Worm (Caenorhabditis elegans) whole organism, L1 larva: Measurements from ENCODE around the gene bcl-7.

ENCODE experiments used
- C16A3.4 ChIP-seq: fragments of 150-350 bp; optimal IDR thresholded peaks from 2 replicates; lab custom pipeline; 2014; ENCODE audit warnings: missing biosample characterization, missing genetic modification characterization
- C34B4.2 ChIP-seq: sonication (generic microtip); optimal IDR thresholded peaks from 2 replicates; lab custom pipeline; 2017; ENCODE audit warnings: mild to moderate bottlenecking, missing genetic modification characterization, missing compliant biosample characterization
- F16B12.6 ChIP-seq: fragments of 150-350 bp; optimal IDR thresholded peaks from 2 replicates; lab custom pipeline; 2014; ENCODE audit warnings: missing biosample characterization, missing genetic modification characterization
- Y116A8C.19 ChIP-seq: sonication (generic microtip); optimal IDR thresholded peaks from 2 replicates; lab custom pipeline; 2016; ENCODE audit warnings: missing compliant biosample characterization, missing genetic modification characterization, borderline replicate concordance
- aha-1 ChIP-seq: fragments of 150-350 bp; optimal IDR thresholded peaks from 2 replicates; lab custom pipeline; 2014; ENCODE audit warnings: missing biosample characterization, missing genetic modification characterization
- ama-1 ChIP-seq: fragments of 150-350 bp; optimal IDR thresholded peaks from 2 replicates; lab custom pipeline; 2014
- blmp-1 ChIP-seq: fragments of 150-350 bp; optimal IDR thresholded peaks from 2 replicates; lab custom pipeline; 2014; ENCODE audit warnings: missing biosample characterization, missing genetic modification characterization
- ceh-82 ChIP-seq, 3 experiments: fragments of 150-350 bp in 1 of 3; sonication (generic microtip) in 2 of 3; optimal IDR thresholded peaks; 2 replicates each; lab custom pipeline; 2014 to 2017; ENCODE audit warnings: missing biosample characterization in 3 of 3, missing genetic modification characterization in 3 of 3
- ceh-90 ChIP-seq: sonication (generic microtip); optimal IDR thresholded peaks from 2 replicates; lab custom pipeline; 2016; ENCODE audit warnings: missing genetic modification characterization, missing compliant biosample characterization
- efl-1 ChIP-seq, 4 experiments: fragments of 150-350 bp; optimal IDR thresholded peaks in 3 of 4; peaks in 1 of 4; 1 replicate in 1 of 4; 2 replicates in 3 of 4; lab custom pipeline; 2014; ENCODE audit warnings: missing biosample characterization in 2 of 4, missing genetic modification characterization in 2 of 4, missing genetic modification reagents in 2 of 4
- egl-13 ChIP-seq: sonication (generic microtip); optimal IDR thresholded peaks from 2 replicates; lab custom pipeline; 2016; ENCODE audit warnings: missing genotype, missing genetic modification reagents, missing genetic modification characterization, missing compliant biosample characterization
- elt-2 ChIP-seq: sonication (generic microtip); optimal IDR thresholded peaks from 2 replicates; lab custom pipeline; 2016; ENCODE audit warnings: missing genetic modification characterization, mild to moderate bottlenecking, inconsistent platforms, missing compliant biosample characterization, missing genetic modification reagents
- fkh-10 ChIP-seq: sonication (generic microtip); optimal IDR thresholded peaks from 2 replicates; lab custom pipeline; 2017; ENCODE audit warnings: missing biosample characterization, missing genetic modification reagents, missing genetic modification characterization
- fkh-8 ChIP-seq: sonication (generic microtip); optimal IDR thresholded peaks from 2 replicates; lab custom pipeline; 2016; ENCODE audit warnings: mild to moderate bottlenecking, missing genetic modification characterization, missing compliant biosample characterization
- fos-1 ChIP-seq: fragments of 150-350 bp; optimal IDR thresholded peaks from 2 replicates; lab custom pipeline; 2014; ENCODE audit warnings: missing biosample characterization, missing genetic modification characterization
- grh-1 ChIP-seq: fragments of 200-800 bp; sonication (Bioruptor generic); IDR thresholded peaks from 2 replicates; pipeline ENCODE4 v1.3.6; 2022; ENCODE audit warnings: missing genetic modification reagents, missing genetic modification characterization, missing compliant biosample characterization
- hlh-17 ChIP-seq: fragments of 200-800 bp; sonication (Bioruptor generic); optimal IDR thresholded peaks from 2 replicates; lab custom pipeline; 2018; ENCODE audit warnings: missing genetic modification characterization, mild to moderate bottlenecking, missing compliant biosample characterization, moderate library complexity, borderline replicate concordance
- hpl-2 ChIP-seq: fragments of 150-350 bp; optimal IDR thresholded peaks from 2 replicates; lab custom pipeline; 2014; ENCODE audit warnings: missing biosample characterization, missing genetic modification reagents, missing genetic modification characterization
- irx-1 ChIP-seq: sonication (generic microtip); optimal IDR thresholded peaks from 2 replicates; lab custom pipeline; 2016; ENCODE audit warnings: missing genetic modification characterization, missing compliant biosample characterization
- isw-1 ChIP-seq: fragments of 200-800 bp; sonication (Bioruptor generic); IDR thresholded peaks from 2 replicates; pipeline ENCODE4 v1.3.6; 2022; ENCODE audit warnings: missing genetic modification characterization, missing compliant biosample characterization
- jun-1 ChIP-seq: fragments of 150-350 bp; optimal IDR thresholded peaks from 2 replicates; lab custom pipeline; 2014; ENCODE audit warnings: missing biosample characterization, missing genetic modification reagents, missing genetic modification characterization
- lin-13 ChIP-seq: fragments of 150-350 bp; optimal IDR thresholded peaks from 2 replicates; lab custom pipeline; 2014; ENCODE audit warnings: missing biosample characterization, missing genetic modification reagents, missing genetic modification characterization
- lin-35 ChIP-seq, 2 experiments: fragments of 150-350 bp; optimal IDR thresholded peaks; 2 replicates each; lab custom pipeline; 2014; ENCODE audit warnings: missing biosample characterization in 2 of 2, missing genetic modification characterization in 2 of 2, missing genetic modification reagents in 2 of 2
- lin-39 ChIP-seq: fragments of 150-350 bp; optimal IDR thresholded peaks from 2 replicates; lab custom pipeline; 2014; ENCODE audit warnings: missing biosample characterization, missing genetic modification reagents, missing genetic modification characterization
- lir-3 ChIP-seq: sonication (generic microtip); optimal IDR thresholded peaks from 2 replicates; lab custom pipeline; 2016; ENCODE audit warnings: mild to moderate bottlenecking, missing genetic modification characterization, moderate library complexity, missing compliant biosample characterization; ENCODE audit not compliant: poor library complexity
- mab-9 ChIP-seq: fragments of 200-800 bp; sonication (Bioruptor generic); IDR thresholded peaks from 2 replicates; pipeline ENCODE4 v1.3.6; 2022; ENCODE audit warnings: missing genetic modification reagents, missing genetic modification characterization, missing compliant biosample characterization
- mdl-1 ChIP-seq, 2 experiments: fragments of 150-350 bp; optimal IDR thresholded peaks; 2 replicates each; lab custom pipeline; 2014 to 2017; ENCODE audit warnings: missing biosample characterization in 2 of 2, missing genetic modification characterization in 2 of 2, inconsistent platforms in 1 of 2
- mef-2 ChIP-seq: fragments of 150-350 bp; optimal IDR thresholded peaks from 2 replicates; lab custom pipeline; 2014; ENCODE audit warnings: missing biosample characterization, missing genetic modification characterization
- mep-1 ChIP-seq: fragments of 150-350 bp; optimal IDR thresholded peaks from 2 replicates; lab custom pipeline; 2014; ENCODE audit warnings: missing biosample characterization, missing genetic modification characterization
- nhr-11 ChIP-seq: fragments of 150-350 bp; optimal IDR thresholded peaks from 2 replicates; lab custom pipeline; 2014; ENCODE audit warnings: missing biosample characterization, missing genetic modification characterization
- nhr-19 ChIP-seq: fragments of 200-800 bp; sonication (Bioruptor generic); conservative IDR thresholded peaks from 2 replicates; pipeline ENCODE4 v1.3.6; 2022; ENCODE audit warnings: missing genetic modification characterization, missing compliant biosample characterization
- nhr-20 ChIP-seq: sonication (generic microtip); optimal IDR thresholded peaks from 2 replicates; lab custom pipeline; 2016; ENCODE audit warnings: mild to moderate bottlenecking, missing genetic modification characterization, missing compliant biosample characterization
- nhr-47 ChIP-seq: sonication (generic microtip); optimal IDR thresholded peaks from 2 replicates; lab custom pipeline; 2016; ENCODE audit warnings: mild to moderate bottlenecking, missing genetic modification characterization, moderate library complexity, missing compliant biosample characterization
- nhr-71 ChIP-seq: sonication (generic microtip); optimal IDR thresholded peaks from 2 replicates; lab custom pipeline; 2016; ENCODE audit warnings: mild to moderate bottlenecking, missing genetic modification characterization, moderate library complexity, missing compliant biosample characterization
- nhr-76 ChIP-seq: sonication (generic microtip); optimal IDR thresholded peaks from 2 replicates; lab custom pipeline; 2017; ENCODE audit warnings: missing biosample characterization, missing genetic modification characterization
- nhr-77 ChIP-seq: fragments of 150-350 bp; optimal IDR thresholded peaks from 2 replicates; lab custom pipeline; 2014; ENCODE audit warnings: missing biosample characterization, missing genetic modification characterization
- nhr-84 ChIP-seq: sonication (generic microtip); optimal IDR thresholded peaks from 2 replicates; lab custom pipeline; 2017; ENCODE audit warnings: missing biosample characterization, missing genetic modification characterization
- pag-3 ChIP-seq: sonication (generic microtip); optimal IDR thresholded peaks from 2 replicates; lab custom pipeline; 2017; ENCODE audit warnings: missing genetic modification characterization, mild to moderate bottlenecking, missing compliant biosample characterization, antibody characterized with exemption, borderline replicate concordance; ENCODE audit not compliant: insufficient read depth
- pax-3 ChIP-seq: fragments of 200-800 bp; sonication (Bioruptor generic); optimal IDR thresholded peaks from 2 replicates; lab custom pipeline; 2018; ENCODE audit warnings: mild to moderate bottlenecking, missing genetic modification characterization, moderate library complexity, missing compliant biosample characterization
- skn-1 ChIP-seq: fragments of 150-350 bp; optimal IDR thresholded peaks from 2 replicates; lab custom pipeline; 2014; ENCODE audit warnings: missing biosample characterization, missing genetic modification characterization
- snpc-4 ChIP-seq: fragments of 150-350 bp; optimal IDR thresholded peaks from 2 replicates; lab custom pipeline; 2014; ENCODE audit warnings: missing biosample characterization, missing genetic modification characterization
- snu-23 ChIP-seq: sonication (generic microtip); optimal IDR thresholded peaks from 2 replicates; lab custom pipeline; 2016; ENCODE audit warnings: missing genetic modification characterization, missing compliant biosample characterization
- sox-4 ChIP-seq: sonication (generic microtip); optimal IDR thresholded peaks from 2 replicates; lab custom pipeline; 2016; ENCODE audit warnings: missing genetic modification characterization, missing compliant biosample characterization
- sptf-1 ChIP-seq: fragments of 150-350 bp; optimal IDR thresholded peaks from 2 replicates; lab custom pipeline; 2014; ENCODE audit warnings: missing biosample characterization, missing genetic modification characterization
- tbx-2 ChIP-seq: sonication (generic microtip); optimal IDR thresholded peaks from 2 replicates; lab custom pipeline; 2016; ENCODE audit warnings: missing genetic modification characterization, missing compliant biosample characterization
- unc-30 ChIP-seq: sonication (generic microtip); optimal IDR thresholded peaks from 2 replicates; lab custom pipeline; 2017; ENCODE audit warnings: missing biosample characterization, missing genetic modification characterization
- unc-86 ChIP-seq: sonication (generic microtip); optimal IDR thresholded peaks from 2 replicates; lab custom pipeline; 2016; ENCODE audit warnings: missing genetic modification characterization, missing compliant biosample characterization
- xbp-1 ChIP-seq: sonication (generic microtip); optimal IDR thresholded peaks from 2 replicates; lab custom pipeline; 2016; ENCODE audit warnings: missing genetic modification characterization, missing compliant biosample characterization
- zip-4 ChIP-seq: fragments of 200-800 bp; sonication (Bioruptor generic); optimal IDR thresholded peaks from 2 replicates; lab custom pipeline; 2018; ENCODE audit warnings: mild to moderate bottlenecking, missing genetic modification characterization, moderate library complexity, missing compliant biosample characterization
- ztf-11 ChIP-seq, 2 experiments: sonication (generic microtip); optimal IDR thresholded peaks; 2 replicates each; lab custom pipeline; 2016 to 2017; ENCODE audit warnings: missing genetic modification characterization in 2 of 2, missing biosample characterization in 1 of 2, missing compliant biosample characterization in 1 of 2

The bcl-7 gene

ce11 chrIII:5925724-5926123 lies at the start of gene bcl-7, which contains the start of gene dnc-2 (continued):
- TF ChIP-seq lir-3 (tag; lab: Kevin White, UChicago) (peak; percentile 11), fos-1 (peak; percentile 31), Y116A8C.19 (tag; lab: Kevin White, UChicago) (no peak), xbp-1 (tag; lab: Kevin White, UChicago) (peak; percentile 57), irx-1 (no peak), pag-3 (tag; lab: Kevin White, UChicago) (no peak), skn-1 (tag; lab: Kevin White, UChicago) (peak; percentile 62), ama-1 (no peak), C16A3.4 (peak; percentile 29), zip-4 (peak; percentile 76), mab-9 (GFP tag; lab: Robert Waterston, UW) (no peak), mep-1 (peak; percentile 59), ceh-82 (tag; optimal IDR thresholded peaks at IDR 0.05; lab: Kevin White, UChicago) (peak in 2 of 3 experiments; percentile 37 to 49), aha-1 (tag; lab: Kevin White, UChicago) (no peak), nhr-77 (tag; lab: Kevin White, UChicago) (no peak), nhr-11 (tag; lab: Kevin White, UChicago) (no peak), snu-23 (peak; percentile 75), mdl-1 (tag; optimal IDR thresholded peaks at IDR 0.05; lab: Kevin White, UChicago) (peak in 1 of 2 experiments; percentile 21), grh-1 (no peak), unc-86 (tag; lab: Kevin White, UChicago) (peak; percentile 8), elt-2 (tag; lab: Kevin White, UChicago) (peak; percentile 16), fkh-10 (GFP tag; lab: Kevin White, UChicago) (no peak), tbx-2 (peak; percentile 38), sox-4 (tag; lab: Kevin White, UChicago) (no peak), hlh-17 (GFP tag; lab: Kevin White, UChicago) (no peak), nhr-47 (peak; percentile 72), ceh-90 (no peak), blmp-1 (tag; lab: Kevin White, UChicago) (peak; percentile 51), jun-1 (tag; lab: Kevin White, UChicago) (peak; percentile 16), lin-35 (GFP tag; optimal IDR thresholded peaks at IDR 0.05; lab: Kevin White, UChicago) (peak; percentile 73 to 75), pax-3 (tag; lab: Kevin White, UChicago) (no peak)

ce11 chrIII:5876140-5876675 lies 49.7 kb upstream of the bcl-7 start, which contains the start of gene aldo-2:
aldo-2 (minus strand) TSS chrIII:5876625.
- no peak for TF ChIP-seq nhr-11 (tag; lab: Kevin White, UChicago)
- peak; percentile 14 for TF ChIP-seq mep-1
- no peak for TF ChIP-seq lin-39
- no peak for TF ChIP-seq zip-4
- TF ChIP-seq nhr-84 (tag; lab: Kevin White, UChicago), result no peak
- no peak for TF ChIP-seq xbp-1 (tag; lab: Kevin White, UChicago)
- TF ChIP-seq F16B12.6 (tag; lab: Kevin White, UChicago), result no peak
- no peak for TF ChIP-seq sox-4 (tag; lab: Kevin White, UChicago)
- no peak for TF ChIP-seq ceh-90
- no peak for TF ChIP-seq fkh-10 (GFP tag; lab: Kevin White, UChicago)
- no peak for TF ChIP-seq isw-1
- peak; percentile 24 to 60 for TF ChIP-seq lin-35 (GFP tag; optimal IDR thresholded peaks at IDR 0.05; lab: Kevin White, UChicago)
- TF ChIP-seq egl-13 (tag; lab: Kevin White, UChicago), result no peak
- TF ChIP-seq blmp-1 (tag; lab: Kevin White, UChicago), result peak; percentile 64
- no peak for TF ChIP-seq mef-2 (tag; lab: Kevin White, UChicago)
- no peak for TF ChIP-seq sptf-1 (tag; lab: Kevin White, UChicago)
- peak; percentile 15 for TF ChIP-seq nhr-47
- TF ChIP-seq grh-1, result 0 out of 2 replicates have a peak, but pooled peaks have one; percentile 5
- TF ChIP-seq efl-1 (optimal IDR thresholded peaks at IDR 0.05; lab: Kevin White, UChicago), result peak; percentile 22 to 30
- TF ChIP-seq efl-1 (GFP tag; optimal IDR thresholded peaks at IDR 0.05 in 1 of 2; lab: Kevin White, UChicago), result peak in 1 of 2 experiments; percentile 92
- no peak for TF ChIP-seq hpl-2 (GFP tag; lab: Kevin White, UChicago)
- no peak for TF ChIP-seq unc-30 (tag; lab: Kevin White, UChicago)
- no peak for TF ChIP-seq nhr-76 (tag; lab: Kevin White, UChicago)
- no peak for TF ChIP-seq fkh-8 (tag; lab: Kevin White, UChicago)
- TF ChIP-seq ama-1, result peak; percentile 56
- peak; percentile 6; the same call in 1 of the 2 replicates for TF ChIP-seq nhr-19 (GFP tag; lab: Robert Waterston, UW)
- no peak for TF ChIP-seq snpc-4 (tag; lab: Kevin White, UChicago)
- peak; percentile 31 for TF ChIP-seq nhr-20 (tag; lab: Kevin White, UChicago)
- peak; percentile 11 for TF ChIP-seq nhr-71 (tag; lab: Kevin White, UChicago)
- no peak for TF ChIP-seq C34B4.2
- peak in 1 of 2 experiments; percentile 40 for TF ChIP-seq mdl-1 (tag; optimal IDR thresholded peaks at IDR 0.05; lab: Kevin White, UChicago)
- no peak for TF ChIP-seq lin-13
- TF ChIP-seq ztf-11 (tag; optimal IDR thresholded peaks at IDR 0.05; lab: Kevin White, UChicago), result no peak
